Fruit fly (Drosophila melanogaster) whole organism, embryonic: ENCODE results near the gene RpS28a.
A peak's percentile ranks its signal among the peaks of the same experiment; 100 is the strongest.

Experiments
- CG10321 ChIP-seq: fragments of 200-800 bp; sonication (Bioruptor generic); IDR thresholded peaks from 2 replicates; pipeline ENCODE4 v1.3.6; 2022; ENCODE audit warnings: missing biosample characterization, missing genetic modification characterization
- CG10979 ChIP-seq: fragments of 200-800 bp; sonication (Bioruptor generic); optimal IDR thresholded peaks from 2 replicates; lab custom pipeline; 2018; ENCODE audit warnings: missing biosample characterization, mild to moderate bottlenecking, missing genetic modification characterization, moderate library complexity
- CG11504 ChIP-seq: fragments of 200-800 bp; sonication (Bioruptor generic); optimal IDR thresholded peaks from 3 replicates; lab custom pipeline; 2019; ENCODE audit warnings: missing biosample characterization, mild to moderate bottlenecking, missing genetic modification characterization, moderate library complexity
- CG12391 ChIP-seq: fragments of 200-800 bp; sonication (Bioruptor generic); optimal IDR thresholded peaks from 3 replicates; lab custom pipeline; 2018; ENCODE audit warnings: missing biosample characterization, mild to moderate bottlenecking, missing genetic modification characterization, moderate library complexity
- CG12942 ChIP-seq: fragments of 200-800 bp; sonication (Bioruptor generic); optimal IDR thresholded peaks from 3 replicates; lab custom pipeline; 2016; ENCODE audit warnings: missing biosample characterization, missing genetic modification characterization
- CG1602 ChIP-seq: fragments of 200-800 bp; sonication (Bioruptor generic); optimal IDR thresholded peaks from 3 replicates; lab custom pipeline; 2016; ENCODE audit warnings: missing biosample characterization, missing genetic modification characterization
- CG16813 ChIP-seq: fragments of 200-800 bp; sonication (Bioruptor generic); IDR thresholded peaks from 3 replicates; pipeline ENCODE4 v1.3.6; 2022; ENCODE audit warnings: missing biosample characterization, missing genetic modification characterization; ENCODE audit not compliant: partially characterized antibody
- CG18262 ChIP-seq: fragments of 200-800 bp; optimal IDR thresholded peaks from 3 replicates; lab custom pipeline; 2019; ENCODE audit warnings: missing biosample characterization, mild to moderate bottlenecking, missing genetic modification characterization, moderate library complexity
- CG18619 ChIP-seq: fragments of 200-800 bp; sonication (Bioruptor generic); optimal IDR thresholded peaks from 3 replicates; lab custom pipeline; 2017; ENCODE audit warnings: missing biosample characterization, mild to moderate bottlenecking, missing genetic modification characterization
- CG18764 ChIP-seq: fragments of 200-800 bp; sonication (Bioruptor generic); optimal IDR thresholded peaks from 3 replicates; lab custom pipeline; 2016; ENCODE audit warnings: missing biosample characterization, missing genetic modification characterization
- CG3065 ChIP-seq: fragments of 200-800 bp; sonication (Bioruptor generic); optimal IDR thresholded peaks from 2 replicates; lab custom pipeline; 2016; ENCODE audit warnings: missing biosample characterization, missing genetic modification characterization
- CG4328 ChIP-seq: fragments of 200-800 bp; sonication (Bioruptor generic); optimal IDR thresholded peaks from 3 replicates; lab custom pipeline; 2017; ENCODE audit warnings: missing biosample characterization, missing genetic modification reagents, missing genetic modification characterization
- CG4854 ChIP-seq: fragments of 200-800 bp; sonication (Bioruptor generic); optimal IDR thresholded peaks from 2 replicates; lab custom pipeline; 2016; ENCODE audit warnings: missing biosample characterization, missing genetic modification characterization, inconsistent platforms
- CG7839 ChIP-seq: fragments of 200-800 bp; sonication (Bioruptor generic); optimal IDR thresholded peaks from 3 replicates; lab custom pipeline; 2018; ENCODE audit warnings: missing biosample characterization, mild to moderate bottlenecking, missing genetic modification characterization, moderate library complexity
- CG8290 ChIP-seq, 3 experiments: fragments of 200-800 bp; sonication (Bioruptor generic); optimal IDR thresholded peaks; 2 replicates each; lab custom pipeline; 2016 to 2019; ENCODE audit warnings: missing biosample characterization in 3 of 3, missing genetic modification characterization in 3 of 3, mild to moderate bottlenecking in 2 of 3, moderate library complexity in 1 of 3
- CG9797 ChIP-seq: fragments of 200-800 bp; sonication (Bioruptor generic); optimal IDR thresholded peaks from 3 replicates; lab custom pipeline; 2018; ENCODE audit warnings: missing biosample characterization, mild to moderate bottlenecking, missing genetic modification characterization
- Dip3 ChIP-seq: fragments of 200-800 bp; sonication (Bioruptor generic); optimal IDR thresholded peaks from 3 replicates; lab custom pipeline; 2016; ENCODE audit warnings: missing biosample characterization, missing genetic modification characterization
- Lpt ChIP-seq: fragments of >200 bp; optimal IDR thresholded peaks from 2 replicates; lab custom pipeline; 2018; ENCODE audit warnings: missing biosample characterization, missing genetic modification characterization
- NK7.1 ChIP-seq: fragments of 200-800 bp; sonication (Bioruptor generic); optimal IDR thresholded peaks from 3 replicates; lab custom pipeline; 2016; ENCODE audit warnings: missing biosample characterization, missing genetic modification characterization
- Opbp ChIP-seq: fragments of 200-800 bp; sonication (Bioruptor generic); IDR thresholded peaks from 3 replicates; pipeline ENCODE4 v1.3.6; 2022; ENCODE audit warnings: missing biosample characterization, missing genetic modification characterization; ENCODE audit not compliant: partially characterized antibody
- Pdp1 ChIP-seq, 2 experiments: fragments of 200-800 bp; sonication (Bioruptor generic); optimal IDR thresholded peaks; 3 replicates each; lab custom pipeline; 2016; ENCODE audit warnings: missing biosample characterization in 2 of 2, missing genetic modification characterization in 2 of 2, mild to moderate bottlenecking in 1 of 2, moderate library complexity in 1 of 2
- Poxn ChIP-seq: fragments of 200-800 bp; sonication (Bioruptor generic); IDR thresholded peaks from 2 replicates; pipeline ENCODE4 v1.3.6; 2022; ENCODE audit warnings: missing biosample characterization, missing genetic modification characterization
- Rfx ChIP-seq: fragments of 200-800 bp; sonication (Bioruptor generic); IDR thresholded peaks from 2 replicates; pipeline ENCODE4 v1.3.6; 2022; ENCODE audit warnings: missing biosample characterization, missing genetic modification characterization
- Sox100B ChIP-seq: fragments of 200-800 bp; sonication (Bioruptor generic); optimal IDR thresholded peaks from 3 replicates; lab custom pipeline; 2018; ENCODE audit warnings: missing biosample characterization, mild to moderate bottlenecking, missing genetic modification characterization
- Ssrp ChIP-seq: fragments of 200-800 bp; sonication (Bioruptor generic); optimal IDR thresholded peaks from 2 replicates; lab custom pipeline; 2018; ENCODE audit warnings: missing biosample characterization, mild to moderate bottlenecking, missing genetic modification characterization, moderate library complexity
- Xrp1 ChIP-seq: fragments of 200-800 bp; sonication (Bioruptor generic); IDR thresholded peaks from 2 replicates; pipeline ENCODE4 v1.3.6; 2022; ENCODE audit warnings: missing biosample characterization, missing genetic modification characterization
- bigmax ChIP-seq: fragments of 200-800 bp; sonication (Bioruptor generic); optimal IDR thresholded peaks from 2 replicates; lab custom pipeline; 2018; ENCODE audit warnings: missing biosample characterization, mild to moderate bottlenecking, missing genetic modification characterization
- cato ChIP-seq: fragments of 200-800 bp; sonication (Bioruptor generic); optimal IDR thresholded peaks from 2 replicates; lab custom pipeline; 2016; ENCODE audit warnings: missing biosample characterization, missing genetic modification characterization, borderline replicate concordance
- chn ChIP-seq: fragments of 200-800 bp; sonication (Bioruptor generic); optimal IDR thresholded peaks from 2 replicates; lab custom pipeline; 2016; ENCODE audit warnings: missing biosample characterization, missing genetic modification characterization
- dimm ChIP-seq: fragments of 200-800 bp; sonication (Bioruptor generic); IDR thresholded peaks from 2 replicates; pipeline ENCODE4 v1.3.6; 2022; ENCODE audit warnings: missing biosample characterization, missing genetic modification characterization
- eve ChIP-seq, 2 experiments: fragments of >200 bp; optimal IDR thresholded peaks; 2 replicates each; lab custom pipeline; 2017; ENCODE audit warnings: missing biosample characterization in 2 of 2, missing genetic modification characterization in 2 of 2
- fd64A ChIP-seq: fragments of 200-800 bp; sonication (Bioruptor generic); optimal IDR thresholded peaks from 3 replicates; lab custom pipeline; 2018; ENCODE audit warnings: missing biosample characterization, mild to moderate bottlenecking, missing genetic modification characterization
- gt ChIP-seq: fragments of 200-800 bp; sonication (Bioruptor generic); IDR thresholded peaks from 2 replicates; pipeline ENCODE4 v1.3.6; 2022; ENCODE audit warnings: missing biosample characterization, missing genetic modification characterization
- hbn ChIP-seq: fragments of 200-800 bp; sonication (Bioruptor generic); IDR thresholded peaks from 2 replicates; pipeline ENCODE4 v1.3.6; 2022; ENCODE audit warnings: missing biosample characterization, missing genetic modification characterization; ENCODE audit not compliant: partially characterized antibody
- her ChIP-seq: fragments of 200-800 bp; sonication (Bioruptor generic); optimal IDR thresholded peaks from 2 replicates; lab custom pipeline; 2016; ENCODE audit warnings: missing biosample characterization, missing genetic modification characterization
- nerfin-2 ChIP-seq: fragments of 200-800 bp; sonication (Bioruptor generic); IDR thresholded peaks from 2 replicates; pipeline ENCODE4 v1.3.6; 2022; ENCODE audit warnings: missing biosample characterization, missing genetic modification characterization; ENCODE audit not compliant: partially characterized antibody
- nom ChIP-seq: fragments of 200-800 bp; sonication (Bioruptor generic); optimal IDR thresholded peaks from 2 replicates; lab custom pipeline; 2017; ENCODE audit warnings: missing biosample characterization, missing genetic modification characterization, mild to moderate bottlenecking, moderate library complexity, missing genetic modification reagents
- org-1 ChIP-seq: fragments of 200-800 bp; sonication (Bioruptor generic); optimal IDR thresholded peaks from 2 replicates; lab custom pipeline; 2017; ENCODE audit warnings: missing biosample characterization, missing genetic modification characterization
- shn ChIP-seq: fragments of 200-800 bp; sonication (Bioruptor generic); optimal IDR thresholded peaks from 3 replicates; lab custom pipeline; 2016; ENCODE audit warnings: missing biosample characterization, missing genetic modification characterization
- sqz ChIP-seq: fragments of 200-800 bp; sonication (Bioruptor generic); optimal IDR thresholded peaks from 3 replicates; lab custom pipeline; 2018; ENCODE audit warnings: missing biosample characterization, mild to moderate bottlenecking, missing genetic modification characterization
- sr ChIP-seq: fragments of 200-800 bp; sonication (Bioruptor generic); IDR thresholded peaks from 3 replicates; pipeline ENCODE4 v1.3.6; 2022; ENCODE audit warnings: missing biosample characterization, missing genetic modification characterization
- ssp ChIP-seq: fragments of 200-800 bp; sonication (Bioruptor generic); IDR thresholded peaks from 2 replicates; pipeline ENCODE4 v1.3.6; 2022; ENCODE audit warnings: missing biosample characterization, missing genetic modification characterization
- tna ChIP-seq: fragments of 200-800 bp; sonication (Bioruptor generic); IDR thresholded peaks from 2 replicates; pipeline ENCODE4 v1.3.6; 2022; ENCODE audit warnings: missing biosample characterization, missing genetic modification characterization; ENCODE audit not compliant: partially characterized antibody
- trh ChIP-seq: fragments of 200-800 bp; sonication (Bioruptor generic); optimal IDR thresholded peaks from 2 replicates; lab custom pipeline; 2016; ENCODE audit warnings: missing biosample characterization, missing genetic modification characterization
- ttk ChIP-seq: fragments of 200-800 bp; sonication (Bioruptor generic); IDR thresholded peaks from 2 replicates; pipeline ENCODE4 v2.1.2; 2022; ENCODE audit warnings: missing biosample characterization, missing genetic modification characterization
- vfl ChIP-seq: fragments of 200-800 bp; sonication (Bioruptor generic); optimal IDR thresholded peaks from 2 replicates; lab custom pipeline; 2016; ENCODE audit warnings: missing biosample characterization, missing genetic modification characterization
- wek ChIP-seq: fragments of 200-800 bp; sonication (Bioruptor generic); optimal IDR thresholded peaks from 3 replicates; lab custom pipeline; 2018; ENCODE audit warnings: missing biosample characterization, mild to moderate bottlenecking, missing genetic modification characterization, moderate library complexity
- wor ChIP-seq: fragments of 200-800 bp; sonication (Bioruptor generic); IDR thresholded peaks from 2 replicates; pipeline ENCODE4 v1.3.6; 2022; ENCODE audit warnings: missing biosample characterization, missing genetic modification characterization
- zen2 ChIP-seq: fragments of 200-800 bp; sonication (Bioruptor generic); IDR thresholded peaks from 3 replicates; pipeline ENCODE4 v1.3.6; 2022; ENCODE audit warnings: missing biosample characterization, missing genetic modification characterization; ENCODE audit not compliant: partially characterized antibody

Gene RpS28a

DNA sequence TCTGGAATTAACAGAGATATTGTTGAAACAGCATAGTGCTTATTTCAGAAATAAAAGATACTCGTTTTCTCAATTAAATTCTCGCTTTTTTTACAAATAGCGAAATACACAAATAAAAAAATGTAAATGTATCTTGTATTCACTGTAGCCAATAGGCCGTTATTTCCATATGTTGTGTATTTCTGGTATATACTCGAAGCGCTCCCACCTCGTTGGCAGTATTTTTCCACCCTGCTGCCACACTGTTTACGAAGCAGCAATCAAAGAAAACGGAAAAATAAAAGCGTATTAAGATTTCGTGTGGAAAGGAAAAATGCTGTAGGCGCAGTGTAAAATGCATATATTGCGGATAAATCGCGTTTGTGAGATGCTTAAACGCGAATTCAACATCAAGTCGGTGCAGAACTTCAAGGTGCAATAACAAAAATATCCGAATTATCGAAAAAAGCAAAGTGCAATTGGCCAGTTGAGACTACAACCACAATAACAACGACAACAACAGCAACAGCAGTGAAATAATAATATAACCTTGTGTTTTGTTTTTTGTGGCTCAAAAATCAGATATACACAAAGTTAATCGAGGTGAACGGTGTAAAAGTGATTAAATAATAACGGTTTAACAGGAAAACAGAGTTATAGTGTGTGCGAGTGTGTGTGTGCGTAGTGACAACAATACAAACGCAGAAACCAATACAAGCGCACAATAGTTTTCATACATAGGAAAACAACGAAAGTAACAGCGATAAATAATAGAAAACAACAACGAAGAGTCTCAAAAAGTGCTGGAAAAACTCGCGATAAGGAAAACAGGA is 35.8 kb upstream of the RpS28a start, which contains the start of gene sima (continued):
- no peak for TF ChIP-seq CG4854
- TF ChIP-seq Sox100B (GFP tag; lab: Kevin White, UChicago): no peak
- peak; percentile 18 for TF ChIP-seq Dip3 (GFP tag; lab: Kevin White, UChicago)
- peak; percentile 19 for TF ChIP-seq sqz
- peak; percentile 63 for TF ChIP-seq nom (GFP tag; lab: Kevin White, UChicago)
- no peak for TF ChIP-seq bigmax (GFP tag; lab: Kevin White, UChicago)
- TF ChIP-seq Poxn (GFP tag; lab: Robert Waterston, UW): no peak
- TF ChIP-seq trh (GFP tag; lab: Kevin White, UChicago): no peak
- no peak for TF ChIP-seq CG1602 (GFP tag; lab: Kevin White, UChicago)
- peak; percentile 29 for TF ChIP-seq vfl (GFP tag; lab: Kevin White, UChicago)
- TF ChIP-seq ttk (GFP tag; lab: Robert Waterston, UW): peak; percentile 30
- TF ChIP-seq nerfin-2 (GFP tag; lab: Robert Waterston, UW): no peak
- TF ChIP-seq NK7.1 (GFP tag; lab: Kevin White, UChicago): peak; percentile 57
- TF ChIP-seq Xrp1 (GFP tag; lab: Robert Waterston, UW): peak; percentile 51; the same call in 1 of the 2 replicates
- TF ChIP-seq cato (GFP tag; lab: Kevin White, UChicago): no peak
- no peak for TF ChIP-seq dimm (GFP tag; lab: Robert Waterston, UW)
- TF ChIP-seq sr (GFP tag; lab: Robert Waterston, UW): no peak
- TF ChIP-seq CG12391 (tag; lab: Kevin White, UChicago): peak; percentile 38
- no peak for TF ChIP-seq CG10321 (GFP tag; lab: Robert Waterston, UW)
- TF ChIP-seq tna (GFP tag; lab: Robert Waterston, UW): no peak
- no peak for TF ChIP-seq CG18619
- TF ChIP-seq CG3065: no peak
- no peak for TF ChIP-seq hbn (GFP tag; lab: Robert Waterston, UW)
- TF ChIP-seq CG9797 (GFP tag; lab: Kevin White, UChicago): peak; percentile 90
- TF ChIP-seq CG11504 (tag; lab: Kevin White, UChicago): peak; percentile 39
- no peak for TF ChIP-seq zen2 (GFP tag; lab: Robert Waterston, UW)
- peak; percentile 26 for TF ChIP-seq her (GFP tag; lab: Kevin White, UChicago)
- no peak for TF ChIP-seq wek (GFP tag; lab: Kevin White, UChicago)
- TF ChIP-seq org-1 (GFP tag; lab: Kevin White, UChicago): no peak
- TF ChIP-seq CG4328 (GFP tag; lab: Kevin White, UChicago): no peak
- TF ChIP-seq CG18764: no peak
- no peak for TF ChIP-seq Ssrp (tag; lab: Kevin White, UChicago)
- TF ChIP-seq chn: peak; percentile 37
- no peak for TF ChIP-seq CG16813
- TF ChIP-seq Pdp1 (GFP tag; optimal IDR thresholded peaks at IDR 0.05; lab: Kevin White, UChicago): peak; percentile 16 to 61
- TF ChIP-seq Lpt (GFP tag; lab: Kevin White, UChicago): no peak
- no peak for TF ChIP-seq CG8290 (GFP tag; optimal IDR thresholded peaks at IDR 0.05; lab: Kevin White, UChicago)
- peak in 1 of 2 experiments; percentile 66 for TF ChIP-seq CG8290 (tag; optimal IDR thresholded peaks at IDR 0.05; lab: Kevin White, UChicago)
- no peak for TF ChIP-seq CG12942 (GFP tag; lab: Kevin White, UChicago)
- no peak for TF ChIP-seq fd64A
- peak; percentile 23 for TF ChIP-seq CG18262 (tag; lab: Kevin White, UChicago)
- peak; percentile 39 for TF ChIP-seq ssp
- no peak for TF ChIP-seq wor (GFP tag; lab: Robert Waterston, UW)
- peak; percentile 47 for TF ChIP-seq CG7839 (tag; lab: Kevin White, UChicago)
- peak; percentile 15 for TF ChIP-seq CG10979 (tag; lab: Kevin White, UChicago)
- TF ChIP-seq shn (GFP tag; lab: Kevin White, UChicago): peak; percentile 6
- no peak for TF ChIP-seq Opbp (GFP tag; lab: Robert Waterston, UW)
- no peak for TF ChIP-seq gt
- peak; percentile 64 for TF ChIP-seq Rfx (GFP tag; lab: Robert Waterston, UW)
- no peak for TF ChIP-seq eve (GFP tag; optimal IDR thresholded peaks at IDR 0.05; lab: Kevin White, UChicago)
